Fruit fly (Drosophila melanogaster) whole organism: Measurements from ENCODE around the gene Peritrophin-15a.

Source experiments
- CG8478 ChIP-seq: fragments of >200 bp; optimal IDR thresholded peaks from 2 replicates; lab custom pipeline; 2018; ENCODE audit warnings: inconsistent platforms
- Dll ChIP-seq: fragments of >200 bp; optimal IDR thresholded peaks from 2 replicates; lab custom pipeline; 2017
- EcR ChIP-seq, 2 experiments: fragments of >200 bp; optimal IDR thresholded peaks; 2 replicates each; lab custom pipeline; 2017; ENCODE audit warnings: missing biosample characterization in 2 of 2, missing genetic modification characterization in 2 of 2, missing genetic modification reagents in 2 of 2
- pan ChIP-seq: fragments of >200 bp; optimal IDR thresholded peaks from 2 replicates; lab custom pipeline; 2017
- psq ChIP-seq: fragments of >200 bp; optimal IDR thresholded peaks from 2 replicates; lab custom pipeline; 2017
- usp ChIP-seq: fragments of >200 bp; optimal IDR thresholded peaks from 2 replicates; lab custom pipeline; 2017; ENCODE audit warnings: missing biosample characterization, missing genetic modification characterization, mixed read lengths

Peritrophin-15a gene

DNA sequence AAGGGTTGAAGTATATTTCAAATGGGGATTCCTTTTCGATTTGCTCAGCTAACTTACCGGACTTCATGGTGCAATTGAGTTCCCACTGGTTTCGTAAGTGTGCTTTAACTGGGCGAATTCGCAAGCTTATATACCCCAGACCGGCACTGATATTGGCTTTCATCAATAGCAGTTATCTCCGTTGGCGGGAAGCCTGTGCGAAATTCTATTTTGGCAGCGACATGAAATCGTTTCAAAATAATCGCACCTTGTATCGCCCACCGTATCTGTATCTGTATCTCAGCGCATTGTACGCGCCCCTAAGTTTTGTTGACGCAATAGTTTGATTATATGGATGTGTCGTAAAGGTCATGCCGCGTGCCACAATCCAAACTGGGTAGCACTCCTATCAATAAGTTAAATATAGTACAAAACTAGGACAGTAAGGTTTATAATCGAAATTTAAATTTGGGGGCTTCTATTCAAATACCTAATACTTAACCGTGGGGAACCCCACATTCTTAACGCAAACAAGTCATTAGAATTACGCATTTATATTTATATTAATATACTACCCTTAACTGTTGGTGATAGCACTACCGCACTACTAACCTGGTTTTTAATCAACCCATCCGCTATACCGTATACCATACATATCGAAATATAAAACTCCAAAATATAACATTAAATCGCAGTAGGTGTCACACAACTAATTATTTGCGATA is at the start of gene Peritrophin-15a, which contains the start of gene CG13385:
Peritrophin-15a (minus strand) TSS at position 101 of the 704 bp plus-strand sequence.
CG13385 (plus strand) TSS at position 654 of the 704 bp plus-strand sequence.
- TF ChIP-seq EcR (GFP tag; optimal IDR thresholded peaks at IDR 0.05; lab: Kevin White, UChicago): no peak
- no peak for TF ChIP-seq pan (lab: Kevin White, UChicago)
- TF ChIP-seq Dll (lab: Kevin White, UChicago): no peak
- TF ChIP-seq psq (lab: Kevin White, UChicago): no peak
- TF ChIP-seq CG8478 (lab: Kevin White, UChicago): no peak
- TF ChIP-seq usp (GFP tag; lab: Kevin White, UChicago): no peak

DNA sequence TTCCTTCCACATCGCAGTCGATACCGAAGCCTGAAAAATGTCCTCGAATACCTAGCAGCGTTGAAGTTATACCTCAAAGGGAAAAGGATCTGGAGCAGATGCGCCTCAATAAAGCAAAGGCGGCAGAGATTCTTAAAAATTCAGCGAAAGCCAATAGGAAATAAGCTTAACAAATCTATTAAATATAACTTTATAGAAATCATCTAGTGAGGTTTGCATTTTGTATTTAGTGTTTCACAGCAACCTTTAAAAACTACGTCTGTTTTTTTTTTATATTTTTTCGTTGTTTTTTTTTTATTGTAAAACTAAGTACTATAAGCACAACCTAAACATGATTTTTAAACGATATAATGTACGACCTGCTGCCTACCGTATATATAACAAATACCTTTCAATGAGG is 46.3 kb upstream of the Peritrophin-15a start, which contains the start of gene CG31897:
CG31897 (plus strand) TSS at position 301 of the 400 bp plus-strand sequence.
- no peak for TF ChIP-seq psq (lab: Kevin White, UChicago)
- TF ChIP-seq pan (lab: Kevin White, UChicago): no peak
- no peak for TF ChIP-seq usp (GFP tag; lab: Kevin White, UChicago)
- TF ChIP-seq EcR (GFP tag; optimal IDR thresholded peaks at IDR 0.05; lab: Kevin White, UChicago): no peak
- TF ChIP-seq Dll (lab: Kevin White, UChicago): no peak
- no peak for TF ChIP-seq CG8478 (lab: Kevin White, UChicago)

DNA sequence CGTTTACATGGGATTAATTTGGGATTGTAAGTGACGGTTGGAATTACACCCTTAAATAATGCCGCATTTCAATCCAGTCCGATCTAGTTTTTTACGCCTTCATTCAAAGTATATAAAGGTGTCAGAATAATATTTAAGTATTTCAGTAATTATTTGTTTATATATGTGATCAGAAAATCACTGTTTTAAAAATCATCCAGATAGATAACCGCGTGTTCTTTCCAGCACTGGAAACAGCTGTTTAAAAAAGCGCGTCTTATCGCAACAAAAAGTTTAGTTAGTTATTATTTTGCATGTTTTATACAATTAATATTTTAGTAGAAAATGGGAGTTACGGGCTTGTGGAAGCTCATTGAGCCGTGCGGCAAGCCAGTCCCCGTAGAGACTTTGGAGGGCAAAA is 42.2 kb upstream of the Peritrophin-15a start, which contains the start of gene mus201:
mus201 (plus strand) TSS at position 118 of the 400 bp plus-strand sequence.
- no peak for TF ChIP-seq usp (GFP tag; lab: Kevin White, UChicago)
- no peak for TF ChIP-seq pan (lab: Kevin White, UChicago)

DNA sequence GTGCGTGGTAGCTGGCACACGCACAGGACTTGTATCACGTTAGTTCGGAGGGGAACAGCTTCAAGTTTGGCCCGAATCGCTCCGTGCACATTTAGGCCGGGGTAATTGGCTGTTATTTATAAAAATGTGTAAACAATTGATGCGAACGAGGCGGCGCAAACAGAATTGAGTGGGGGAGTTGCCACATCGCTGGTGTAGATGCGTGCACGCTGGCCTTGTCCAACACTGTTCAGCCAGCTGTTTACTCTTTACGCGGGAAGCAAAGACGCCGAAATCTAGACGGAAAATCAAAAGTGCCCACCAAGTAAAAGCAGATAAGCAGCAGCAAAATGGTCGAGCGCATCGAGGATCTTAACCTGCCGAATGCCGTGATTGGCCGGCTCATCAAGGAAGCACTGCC is 41.3 kb upstream of the Peritrophin-15a start, which contains the start of the genes D12 and Chrac-14:
D12 (minus strand) TSS at position 190 of the 400 bp plus-strand sequence.
Chrac-14 (plus strand) TSS at position 230 of the 400 bp plus-strand sequence.
- TF ChIP-seq psq (lab: Kevin White, UChicago) (no peak), Dll (lab: Kevin White, UChicago) (no peak), pan (lab: Kevin White, UChicago) (no peak), usp (GFP tag; lab: Kevin White, UChicago) (no peak), EcR (GFP tag; optimal IDR thresholded peaks at IDR 0.05; lab: Kevin White, UChicago) (no peak), CG8478 (lab: Kevin White, UChicago) (no peak)

DNA sequence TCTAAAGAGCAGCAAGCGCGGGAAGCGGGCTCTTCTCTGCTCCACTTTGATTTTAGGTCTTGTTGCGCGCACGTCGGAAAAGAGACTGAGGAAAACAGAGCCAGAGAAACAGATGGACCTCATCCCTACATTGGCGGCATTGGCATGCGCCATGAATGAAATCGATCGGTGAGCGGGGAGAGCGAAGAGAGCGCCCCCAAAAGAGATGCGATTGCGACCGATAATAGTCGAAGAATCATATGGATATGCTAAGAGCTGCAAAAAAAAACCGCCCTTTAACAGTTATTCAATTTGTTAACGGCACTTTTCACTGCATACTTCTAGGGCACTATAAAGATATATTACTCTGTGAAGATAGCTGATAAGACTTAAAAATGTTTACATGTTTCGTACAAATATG is 37.6 kb upstream of the Peritrophin-15a start, which contains the start of gene grk:
grk (minus strand) TSS at position 87 of the 400 bp plus-strand sequence.
- TF ChIP-seq Dll (lab: Kevin White, UChicago) (no peak), usp (GFP tag; lab: Kevin White, UChicago) (no peak), psq (lab: Kevin White, UChicago) (no peak), EcR (GFP tag; optimal IDR thresholded peaks at IDR 0.05; lab: Kevin White, UChicago) (no peak), CG8478 (lab: Kevin White, UChicago) (no peak), pan (lab: Kevin White, UChicago) (no peak)

DNA sequence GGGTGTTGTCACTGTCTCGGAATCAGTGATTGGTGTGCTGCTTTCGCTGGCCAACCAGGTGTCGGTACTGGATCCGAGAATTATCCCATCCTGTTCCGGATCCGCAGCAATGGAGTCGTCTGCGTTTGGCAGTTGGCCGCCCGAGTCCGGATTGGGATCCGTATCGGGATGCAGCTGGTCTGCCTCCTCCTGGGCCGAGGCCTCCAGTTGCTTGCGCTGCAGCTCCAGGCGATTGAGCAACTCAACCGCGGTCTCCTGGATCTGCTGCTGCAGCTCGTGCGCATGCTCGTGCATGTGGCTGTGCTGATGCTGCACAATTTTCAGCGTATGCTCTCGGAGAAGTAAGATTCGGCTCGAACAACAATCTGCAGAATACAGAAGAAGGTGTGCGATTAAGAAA is 36.2 kb upstream of the Peritrophin-15a start:
- TF ChIP-seq Dll (lab: Kevin White, UChicago): no peak
- no peak for TF ChIP-seq psq (lab: Kevin White, UChicago)
- TF ChIP-seq EcR (GFP tag; optimal IDR thresholded peaks at IDR 0.05; lab: Kevin White, UChicago): no peak
- TF ChIP-seq pan (lab: Kevin White, UChicago): no peak
- TF ChIP-seq CG8478 (lab: Kevin White, UChicago): no peak

DNA sequence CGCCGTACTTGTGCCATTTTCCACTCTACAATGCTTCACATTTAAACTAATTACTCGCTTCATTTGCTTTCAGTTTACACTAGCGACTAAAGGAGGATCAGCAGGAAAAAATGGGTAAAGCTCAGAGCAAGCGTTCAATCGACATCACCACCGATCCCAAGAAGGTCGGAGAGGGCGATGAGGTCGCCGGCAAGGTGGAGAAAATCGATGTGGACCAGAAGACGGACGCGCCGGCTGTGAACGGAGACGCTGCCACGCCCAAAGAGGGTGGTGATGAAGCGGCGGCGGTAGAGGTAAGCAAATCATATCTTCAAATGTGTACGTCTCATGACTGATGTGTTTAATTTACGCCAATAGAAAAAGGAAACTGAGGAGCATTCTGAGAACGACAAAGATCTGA is 30.9 kb upstream of the Peritrophin-15a start:
- TF ChIP-seq EcR (GFP tag; optimal IDR thresholded peaks at IDR 0.05; lab: Kevin White, UChicago): no peak
- TF ChIP-seq psq (lab: Kevin White, UChicago): no peak
- no peak for TF ChIP-seq pan (lab: Kevin White, UChicago)
- TF ChIP-seq Dll (lab: Kevin White, UChicago): no peak
- TF ChIP-seq usp (GFP tag; lab: Kevin White, UChicago): no peak
- no peak for TF ChIP-seq CG8478 (lab: Kevin White, UChicago)

DNA sequence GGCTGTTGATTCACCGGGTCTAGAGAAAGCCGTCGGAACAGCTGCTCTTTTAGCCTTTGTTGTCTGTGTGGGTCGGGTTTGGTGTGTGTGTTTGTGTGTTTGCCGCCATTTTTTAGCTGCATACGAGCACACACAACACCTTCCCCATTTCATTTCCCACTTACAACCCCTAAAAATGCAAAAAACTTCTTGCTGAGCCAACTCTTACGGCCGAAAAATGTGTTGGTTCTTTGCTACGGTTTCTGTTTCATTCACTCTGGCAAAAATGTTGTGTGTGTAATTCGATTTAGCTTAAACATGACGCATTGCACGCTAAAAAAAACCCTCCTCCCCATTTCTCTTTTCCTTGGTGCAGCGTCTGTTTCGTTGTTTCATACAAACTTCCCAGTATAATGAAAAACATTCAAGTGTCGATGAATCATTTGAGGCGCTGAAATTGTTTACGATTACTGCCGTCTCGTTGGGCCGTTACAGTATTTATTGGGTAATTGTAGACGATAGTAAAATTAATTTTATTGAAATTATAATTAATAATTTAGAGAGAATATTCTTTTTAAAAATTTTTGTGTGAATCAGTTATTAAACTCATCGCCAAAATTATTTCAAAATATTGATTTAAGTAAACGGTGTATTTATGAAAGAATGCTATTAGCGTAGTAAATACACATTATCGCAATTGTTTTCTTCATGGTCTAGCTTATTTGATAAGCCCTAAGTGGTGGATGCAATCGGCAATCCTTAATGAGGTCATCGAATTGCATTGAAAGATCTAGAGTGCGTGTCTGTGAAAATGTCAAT is 30.3 kb upstream of the Peritrophin-15a start:
- no peak for TF ChIP-seq CG8478 (lab: Kevin White, UChicago)
- TF ChIP-seq EcR (GFP tag; optimal IDR thresholded peaks at IDR 0.05; lab: Kevin White, UChicago): no peak
- TF ChIP-seq usp (GFP tag; lab: Kevin White, UChicago): no peak
- TF ChIP-seq psq (lab: Kevin White, UChicago): no peak
- TF ChIP-seq pan (lab: Kevin White, UChicago): no peak
- TF ChIP-seq Dll (lab: Kevin White, UChicago): no peak

DNA sequence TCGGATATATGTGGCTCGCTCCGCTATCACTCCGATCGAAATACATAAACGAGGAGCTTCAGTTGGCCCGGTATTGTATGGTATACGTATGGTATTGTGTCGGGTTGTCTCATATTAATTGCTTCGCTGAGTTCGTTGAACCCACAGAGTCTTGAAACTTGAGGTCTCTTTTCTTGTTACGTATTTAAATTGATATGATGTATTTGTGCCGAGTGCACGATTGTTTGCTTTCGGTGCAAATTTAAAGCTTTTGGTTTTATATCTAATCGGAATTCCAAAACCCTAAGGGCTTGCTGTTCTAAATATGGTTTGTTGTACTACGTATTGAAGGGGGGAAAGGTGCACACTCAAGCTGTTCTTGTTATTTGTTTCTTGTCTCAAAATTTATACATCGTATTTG is 29.3 kb upstream of the Peritrophin-15a start:
- TF ChIP-seq EcR (GFP tag; optimal IDR thresholded peaks at IDR 0.05; lab: Kevin White, UChicago) (peak in 1 of 2 experiments; percentile 20), psq (lab: Kevin White, UChicago) (no peak), usp (GFP tag; lab: Kevin White, UChicago) (no peak)

DNA sequence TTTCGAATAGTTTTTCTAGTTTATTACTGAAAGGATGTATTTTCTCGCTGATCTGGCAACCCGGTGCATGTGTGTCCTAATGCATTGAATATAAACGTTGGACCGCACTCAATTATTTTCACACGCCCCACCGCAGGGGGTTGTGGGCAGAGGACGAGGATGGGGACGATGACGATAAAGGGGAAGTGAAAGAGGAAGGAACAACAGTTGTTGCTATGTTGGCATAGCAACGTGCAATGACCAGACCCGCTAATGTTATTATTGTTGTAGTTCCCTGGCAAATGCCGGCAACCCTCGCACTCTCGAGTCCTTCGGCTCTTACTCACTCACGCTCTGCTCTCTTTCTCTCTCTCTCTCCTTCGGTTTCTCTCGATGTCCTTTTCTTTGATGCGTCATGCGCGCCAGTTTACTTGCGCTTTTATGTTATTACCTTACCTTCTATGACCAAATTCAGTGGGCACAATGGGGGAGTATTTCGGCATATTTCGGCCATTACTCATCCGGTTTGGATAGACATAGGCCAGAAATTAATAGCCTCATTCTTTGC is 28.8 kb upstream of the Peritrophin-15a start:
- TF ChIP-seq psq (lab: Kevin White, UChicago): no peak
- TF ChIP-seq EcR (GFP tag; optimal IDR thresholded peaks at IDR 0.05; lab: Kevin White, UChicago): no peak

DNA sequence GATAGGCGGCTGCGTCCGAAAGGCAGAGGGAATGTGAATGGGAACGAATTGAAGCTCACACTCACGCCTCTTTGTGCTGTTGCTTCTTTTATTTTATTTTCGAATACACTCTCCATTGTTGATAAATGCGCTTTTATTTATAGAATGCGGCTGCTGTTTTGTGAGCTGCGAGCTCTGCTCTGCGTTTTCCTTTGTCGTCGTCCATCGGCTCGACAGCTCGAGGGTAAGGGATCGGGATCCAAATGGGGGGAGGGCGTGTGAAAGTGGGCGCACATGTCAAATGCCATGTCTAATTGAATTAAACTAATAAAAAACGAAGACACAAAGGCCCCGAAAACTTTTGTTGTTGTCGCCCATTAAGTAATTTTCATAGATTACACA is 28.2 kb upstream of the Peritrophin-15a start:
- no peak for TF ChIP-seq Dll (lab: Kevin White, UChicago)
- peak in 1 of 2 experiments; percentile 1 for TF ChIP-seq EcR (GFP tag; optimal IDR thresholded peaks at IDR 0.05; lab: Kevin White, UChicago)
